Fruit fly (Drosophila melanogaster) whole organism: ENCODE data around the gene ex.

ENCODE experiments used
- CG8478 ChIP-seq: fragments of >200 bp; optimal IDR thresholded peaks from 2 replicates; lab custom pipeline; 2018; ENCODE audit warnings: inconsistent platforms
- EcR ChIP-seq, 2 experiments: fragments of >200 bp; optimal IDR thresholded peaks; 2 replicates each; lab custom pipeline; 2017; ENCODE audit warnings: missing biosample characterization in 2 of 2, missing genetic modification characterization in 2 of 2, missing genetic modification reagents in 2 of 2
- pan ChIP-seq: fragments of >200 bp; optimal IDR thresholded peaks from 2 replicates; lab custom pipeline; 2017
- psq ChIP-seq: fragments of >200 bp; optimal IDR thresholded peaks from 2 replicates; lab custom pipeline; 2017
- usp ChIP-seq: fragments of >200 bp; optimal IDR thresholded peaks from 2 replicates; lab custom pipeline; 2017; ENCODE audit warnings: missing biosample characterization, missing genetic modification characterization, mixed read lengths

- TF ChIP-seq EcR (GFP tag; optimal IDR thresholded peaks at IDR 0.05; lab: Kevin White, UChicago) (peak in 1 of 2 experiments; percentile 28), pan (lab: Kevin White, UChicago) (no peak), CG8478 (lab: Kevin White, UChicago) (no peak), usp (GFP tag; lab: Kevin White, UChicago) (no peak), psq (lab: Kevin White, UChicago) (no peak)
Observed at dm6 chr2L:488548-489100, 57.6 kb downstream of the ex start.
